Fruit fly (Drosophila melanogaster): ENCODE results near the gene CG13014.

CG13014 gene

dm6 chrX:16637594-16638485 is 50.2 kb downstream of the CG13014 start, which contains the start of gene RpS19a (continued):
- TF ChIP-seq Hr78 (GFP tag; optimal IDR thresholded peaks at IDR 0.05), result peak in 1 of 2 experiments; percentile 18
- peak; percentile 26 for TF ChIP-seq CG7928 (GFP tag; optimal IDR thresholded peaks at IDR 0.05)
- peak; percentile 76 for TF ChIP-seq CG11085 (GFP tag; IDR thresholded peaks at IDR 0.05)
- peak; percentile 48 for TF ChIP-seq D19A (tag; optimal IDR thresholded peaks at IDR 0.05)
- TF ChIP-seq NfI (GFP tag; optimal IDR thresholded peaks at IDR 0.05), result peak; percentile 92
- TF ChIP-seq bcd (GFP tag; optimal IDR thresholded peaks at IDR 0.05), result peak; percentile 82
- TF ChIP-seq CG9817 (tag; optimal IDR thresholded peaks at IDR 0.05), result peak; percentile 67
- peak; percentile 77 for TF ChIP-seq scrt (GFP tag; optimal IDR thresholded peaks at IDR 0.05)
- peak; percentile 57 for TF ChIP-seq wdn (GFP tag; IDR thresholded peaks at IDR 0.05)
- peak; percentile 84 for TF ChIP-seq gce (GFP tag; IDR thresholded peaks at IDR 0.05)
- peak; percentile 14 for TF ChIP-seq CG18476 (GFP tag; optimal IDR thresholded peaks at IDR 0.05)
- peak; percentile 73; the same call in 2 of the 3 replicates for TF ChIP-seq ase (GFP tag; IDR thresholded peaks at IDR 0.05)
- peak; percentile 55 for TF ChIP-seq Nf-YB (GFP tag; optimal IDR thresholded peaks at IDR 0.05)
- TF ChIP-seq CG9727 (GFP tag; optimal IDR thresholded peaks at IDR 0.05), result peak; percentile 90
- peak; percentile 49 for TF ChIP-seq slp2 (GFP tag; optimal IDR thresholded peaks at IDR 0.05)
- peak; percentile 26; the same call in 1 of the 2 replicates for TF ChIP-seq toy (GFP tag; IDR thresholded peaks at IDR 0.05)
- TF ChIP-seq ttk (GFP tag; IDR thresholded peaks at IDR 0.05), result peak; percentile 62
- TF ChIP-seq Drgx (GFP tag; IDR thresholded peaks at IDR 0.05), result no peak; the same call in none of the 2 replicates
- TF ChIP-seq cas (GFP tag; IDR thresholded peaks at IDR 0.05), result peak; percentile 26; the same call in 1 of the 2 replicates
- no peak for TF ChIP-seq nerfin-2 (GFP tag; IDR thresholded peaks at IDR 0.05; ENCODE audit: partially characterized antibody)
- TF ChIP-seq CG12236 (GFP tag; optimal IDR thresholded peaks at IDR 0.05), result peak; percentile 7
- TF ChIP-seq CG31388 (GFP tag; optimal IDR thresholded peaks at IDR 0.05), result no peak
- peak; percentile 48 for TF ChIP-seq NK7.1 (GFP tag; optimal IDR thresholded peaks at IDR 0.05)
- no peak for TF ChIP-seq h (optimal IDR thresholded peaks at IDR 0.05)
- no peak for TF ChIP-seq pzg (GFP tag; optimal IDR thresholded peaks at IDR 0.05)
- TF ChIP-seq unc-4 (GFP tag; IDR thresholded peaks at IDR 0.05; ENCODE audit: partially characterized antibody), result no peak
- peak; percentile 83 for TF ChIP-seq Fer3 (tag; optimal IDR thresholded peaks at IDR 0.05)
- TF ChIP-seq CG8359 (GFP tag; optimal IDR thresholded peaks at IDR 0.05; ENCODE audit: borderline replicate concordance), result peak; percentile 61
- no peak for TF ChIP-seq pan (optimal IDR thresholded peaks at IDR 0.05)
- TF ChIP-seq pan (GFP tag; optimal IDR thresholded peaks at IDR 0.05 in 1 of 2, IDR thresholded peaks at IDR 0.05 in 1 of 2), result peak in 1 of 2 experiments; percentile 72
- TF ChIP-seq CG33557 (GFP tag; optimal IDR thresholded peaks at IDR 0.05), result peak; percentile 75
- peak; percentile 70 for TF ChIP-seq CG2678 (tag; optimal IDR thresholded peaks at IDR 0.05)
- 0 out of 2 replicates have a peak, but pooled peaks have one; percentile 37 for TF ChIP-seq CkIIα-i1 (GFP tag; IDR thresholded peaks at IDR 0.05)
- peak; percentile 19 to 52 for TF ChIP-seq dpn (GFP tag; optimal IDR thresholded peaks at IDR 0.05)
- TF ChIP-seq CG12219 (GFP tag; optimal IDR thresholded peaks at IDR 0.05), result peak; percentile 78
- TF ChIP-seq CG1647 (GFP tag; optimal IDR thresholded peaks at IDR 0.05), result peak; percentile 53
- peak; percentile 85 for TF ChIP-seq kni (GFP tag; optimal IDR thresholded peaks at IDR 0.05)
- TF ChIP-seq CG6813 (GFP tag; optimal IDR thresholded peaks at IDR 0.05), result peak; percentile 88
- no peak for TF ChIP-seq tup (GFP tag; optimal IDR thresholded peaks at IDR 0.05)
- no peak for TF ChIP-seq CG15696 (tag; optimal IDR thresholded peaks at IDR 0.05)
- no peak for TF ChIP-seq jumu (GFP tag; optimal IDR thresholded peaks at IDR 0.05)
- peak; percentile 54; the same call in 1 of the 2 replicates for TF ChIP-seq CG9932 (GFP tag; IDR thresholded peaks at IDR 0.05)
- no peak for TF ChIP-seq CG1792 (GFP tag; optimal IDR thresholded peaks at IDR 0.05)
- TF ChIP-seq stwl (tag; optimal IDR thresholded peaks at IDR 0.05), result peak; percentile 21
- TF ChIP-seq ham (GFP tag; IDR thresholded peaks at IDR 0.05), result peak; percentile 57; the same call in 1 of the 2 replicates
- TF ChIP-seq Lim3 (GFP tag; IDR thresholded peaks at IDR 0.05), result no peak
- TF ChIP-seq CG14667 (GFP tag; IDR thresholded peaks at IDR 0.05), result no peak; the same call in 1 of the 2 replicates
- TF ChIP-seq tgo (GFP tag; IDR thresholded peaks at IDR 0.05), result peak; percentile 51; the same call in 2 of the 3 replicates

Measured in whole organism, embryonic.